Worm (Caenorhabditis elegans): ENCODE results near the gene C14A4.12.

DNA sequence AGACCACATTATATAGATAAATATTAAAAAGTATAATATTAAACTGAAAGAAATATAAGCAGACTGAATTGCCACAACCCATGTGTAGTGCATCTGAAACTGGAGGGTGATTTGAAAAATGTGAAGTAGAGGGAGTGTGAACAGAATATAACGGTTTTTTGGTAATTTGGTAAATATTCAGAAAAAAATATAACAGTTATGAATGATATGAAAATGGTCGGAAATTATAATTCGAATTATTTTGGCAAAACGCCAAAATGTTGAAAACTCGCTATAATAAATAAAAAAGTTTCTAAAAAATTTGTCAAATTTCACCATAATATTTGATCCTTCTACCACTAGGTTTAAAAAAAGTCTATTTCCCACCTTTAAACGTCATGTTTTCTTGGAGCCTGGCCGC is 10.7 kb upstream of the C14A4.12 start, which contains the start of gene srv-2:
- TF ChIP-seq hmg-4 (GFP tag; optimal IDR thresholded peaks at IDR 0.05) (no peak), ceh-13 (GFP tag; optimal IDR thresholded peaks at IDR 0.05) (no peak), sea-1 (GFP tag; conservative IDR thresholded peaks at IDR 0.05) (no peak), ama-1 (optimal IDR thresholded peaks at IDR 0.05) (no peak), F13C5.2 (tag; optimal IDR thresholded peaks at IDR 0.05) (no peak), flt-1 (GFP tag; IDR thresholded peaks at IDR 0.05) (no peak), hmbx-1 (tag; optimal IDR thresholded peaks at IDR 0.05) (no peak), tbx-37 (GFP tag; conservative IDR thresholded peaks at IDR 0.05) (no peak), tra-4 (tag; optimal IDR thresholded peaks at IDR 0.05) (no peak)

Measured in whole organism, early embryonic.